ENCODE assay signal across 8 worm cellular contexts in genomic region chrV:14423268-14423667, ce11.
TF ChIP-seq lines count a peak whose summit lies in the region.

TSS of gene rpoa-12 (minus strand) at chrV:14423304.

TF ChIP-seq in whole organism, L1 larva, 84 proteins besides CTCF, POLR2A, EP300 and RAD21 (continues in another document):
- TF ChIP-seq nhr-77 (tag; optimal IDR thresholded peaks at IDR 0.05; lab: Kevin White, UChicago) (no peak), zip-4 (GFP tag; optimal IDR thresholded peaks at IDR 0.05; lab: Kevin White, UChicago) (no peak), blmp-1 (tag; optimal IDR thresholded peaks at IDR 0.05; lab: Kevin White, UChicago) (no peak), ceh-88 (GFP tag; IDR thresholded peaks at IDR 0.05; lab: Robert Waterston, UW) (no peak), grh-1 (GFP tag; IDR thresholded peaks at IDR 0.05; lab: Robert Waterston, UW) (no peak), unc-62 (GFP tag; optimal IDR thresholded peaks at IDR 0.05; lab: Kevin White, UChicago) (no peak), lir-3 (tag; optimal IDR thresholded peaks at IDR 0.05; lab: Kevin White, UChicago; ENCODE audit: poor library complexity) (peak; percentile 68), ceh-63 (GFP tag; optimal IDR thresholded peaks at IDR 0.05; lab: Kevin White, UChicago) (no peak), lin-35 (GFP tag; optimal IDR thresholded peaks at IDR 0.05; lab: Kevin White, UChicago) (peak; percentile 27 to 76), unc-30 (tag; optimal IDR thresholded peaks at IDR 0.05; lab: Kevin White, UChicago) (no peak), tbx-2 (tag; optimal IDR thresholded peaks at IDR 0.05; lab: Kevin White, UChicago) (peak; percentile 44), fos-1 (tag; optimal IDR thresholded peaks at IDR 0.05; lab: Kevin White, UChicago) (no peak)

TF ChIP-seq in whole organism, L2 larva, 48 proteins besides CTCF, POLR2A, EP300 and RAD21 (continues in another document):
- TF ChIP-seq sma-3 (GFP tag; optimal IDR thresholded peaks at IDR 0.05; lab: Kevin White, UChicago) (peak; percentile 30), F13H6.1 (tag; optimal IDR thresholded peaks at IDR 0.05; lab: Kevin White, UChicago) (peak; percentile 5), mdl-1 (tag; optimal IDR thresholded peaks at IDR 0.05; lab: Kevin White, UChicago) (no peak), sem-4 (tag; optimal IDR thresholded peaks at IDR 0.05; lab: Kevin White, UChicago) (no peak), nhr-23 (tag; optimal IDR thresholded peaks at IDR 0.05; lab: Kevin White, UChicago) (no peak), mbf-1 (tag; optimal IDR thresholded peaks at IDR 0.05; lab: Kevin White, UChicago) (no peak), nhr-6 (tag; optimal IDR thresholded peaks at IDR 0.05; lab: Kevin White, UChicago) (no peak), unc-39 (tag; optimal IDR thresholded peaks at IDR 0.05; lab: Kevin White, UChicago) (no peak), nhr-25 (tag; optimal IDR thresholded peaks at IDR 0.05; lab: Kevin White, UChicago) (no peak), lin-11 (tag; optimal IDR thresholded peaks at IDR 0.05; lab: Kevin White, UChicago) (no peak), ztf-4 (tag; optimal IDR thresholded peaks at IDR 0.05; lab: Kevin White, UChicago) (no peak), crh-2 (tag; optimal IDR thresholded peaks at IDR 0.05; lab: Kevin White, UChicago) (peak; percentile 40)

TF ChIP-seq in whole organism, L3 larva, 47 proteins besides CTCF, POLR2A, EP300 and RAD21 (continues in another document):
- TF ChIP-seq nfya-1 (tag; optimal IDR thresholded peaks at IDR 0.05; lab: Kevin White, UChicago; ENCODE audit: insufficient read depth) (peak; percentile 46), ama-1 (optimal IDR thresholded peaks at IDR 0.05; lab: Kevin White, UChicago) (no peak), lin-15B (tag; optimal IDR thresholded peaks at IDR 0.05; lab: Kevin White, UChicago) (peak; percentile 64), nhr-25 (tag; optimal IDR thresholded peaks at IDR 0.05; lab: Kevin White, UChicago) (peak; percentile 68), mml-1 (tag; optimal IDR thresholded peaks at IDR 0.05; lab: Kevin White, UChicago) (no peak), pha-4 (tag; optimal IDR thresholded peaks at IDR 0.05; lab: Kevin White, UChicago) (peak; percentile 52), nhr-43 (tag; optimal IDR thresholded peaks at IDR 0.05; lab: Kevin White, UChicago; ENCODE audit: poor library complexity, severe bottlenecking) (peak; percentile 19), nhr-23 (tag; optimal IDR thresholded peaks at IDR 0.05; lab: Kevin White, UChicago) (peak; percentile 51), skn-1 (tag; optimal IDR thresholded peaks at IDR 0.05; lab: Kevin White, UChicago) (peak; percentile 98), pqm-1 (tag; optimal IDR thresholded peaks at IDR 0.05; lab: Kevin White, UChicago) (no peak), nhr-237 (tag; optimal IDR thresholded peaks at IDR 0.05; lab: Kevin White, UChicago) (no peak)

TF ChIP-seq in whole organism, L4 larva, 104 proteins besides CTCF, POLR2A, EP300 and RAD21 (continues in another document):
- TF ChIP-seq hif-1 (tag; optimal IDR thresholded peaks at IDR 0.05; lab: Kevin White, UChicago) (peak in 1 of 2 experiments; percentile 74), unc-130 (GFP tag; optimal IDR thresholded peaks at IDR 0.05; lab: Kevin White, UChicago) (peak; percentile 47), tra-1 (GFP tag; IDR thresholded peaks at IDR 0.05; lab: Robert Waterston, UW) (no peak), daf-8 (GFP tag; IDR thresholded peaks at IDR 0.05; lab: Robert Waterston, UW) (no peak), cey-2 (tag; optimal IDR thresholded peaks at IDR 0.05; lab: Kevin White, UChicago; ENCODE audit: borderline replicate concordance, insufficient read depth) (no peak), nhr-6 (tag; optimal IDR thresholded peaks at IDR 0.05; lab: Kevin White, UChicago) (peak; percentile 64), mes-2 (tag; optimal IDR thresholded peaks at IDR 0.05; lab: Kevin White, UChicago; ENCODE audit: poor library complexity, severe bottlenecking) (peak; percentile 77), daf-16 (GFP tag; optimal IDR thresholded peaks at IDR 0.05; lab: Kevin White, UChicago) (no peak), daf-16 (tag; optimal IDR thresholded peaks at IDR 0.05; lab: Kevin White, UChicago) (peak; percentile 17), F37D6.2 (tag; optimal IDR thresholded peaks at IDR 0.05; lab: Kevin White, UChicago) (peak; percentile 23), dpl-1 (GFP tag; optimal IDR thresholded peaks at IDR 0.05; lab: Kevin White, UChicago) (peak; percentile 28)

TF ChIP-seq in whole organism, early embryonic, 17 proteins besides CTCF, POLR2A, EP300 and RAD21:
- TF ChIP-seq aly-1 (tag; optimal IDR thresholded peaks at IDR 0.05; lab: Kevin White, UChicago) = no peak
- peak; percentile 59; the same call in 1 of the 2 replicates for TF ChIP-seq tbx-37 (GFP tag; conservative IDR thresholded peaks at IDR 0.05; lab: Robert Waterston, UW)
- TF ChIP-seq B0310.2 (tag; optimal IDR thresholded peaks at IDR 0.05; lab: Kevin White, UChicago) = no peak
- TF ChIP-seq flt-1 (GFP tag; IDR thresholded peaks at IDR 0.05; lab: Robert Waterston, UW) = no peak
- no peak for TF ChIP-seq sea-1 (GFP tag; conservative IDR thresholded peaks at IDR 0.05; lab: Robert Waterston, UW)
- TF ChIP-seq scrt-1 (GFP tag; IDR thresholded peaks at IDR 0.05; lab: Robert Waterston, UW) = no peak
- TF ChIP-seq ceh-13 (GFP tag; optimal IDR thresholded peaks at IDR 0.05; lab: Kevin White, UChicago) = no peak

TF ChIP-seq in whole organism, late embryonic, 69 proteins besides CTCF, POLR2A, EP300 and RAD21 (continues in another document):
- TF ChIP-seq ref-2 (tag; optimal IDR thresholded peaks at IDR 0.05; lab: Kevin White, UChicago) = peak; percentile 50
- no peak for TF ChIP-seq nhr-11 (tag; optimal IDR thresholded peaks at IDR 0.05; lab: Kevin White, UChicago)
- no peak for TF ChIP-seq hlh-15 (tag; optimal IDR thresholded peaks at IDR 0.05; lab: Kevin White, UChicago)
- peak; percentile 19 for TF ChIP-seq rnt-1 (tag; optimal IDR thresholded peaks at IDR 0.05; lab: Kevin White, UChicago)
- no peak for TF ChIP-seq hlh-13 (GFP tag; optimal IDR thresholded peaks at IDR 0.05; lab: Kevin White, UChicago)
- peak; percentile 22 for TF ChIP-seq ceh-14 (tag; optimal IDR thresholded peaks at IDR 0.05; lab: Kevin White, UChicago)
- no peak for TF ChIP-seq ceh-6 (GFP tag; optimal IDR thresholded peaks at IDR 0.05; lab: Kevin White, UChicago)
- no peak for TF ChIP-seq ztf-16 (tag; optimal IDR thresholded peaks at IDR 0.05; lab: Kevin White, UChicago)
- TF ChIP-seq tbx-7 (tag; optimal IDR thresholded peaks at IDR 0.05; lab: Kevin White, UChicago) = peak; percentile 69
- peak; percentile 66 for TF ChIP-seq C08G9.2 (tag; optimal IDR thresholded peaks at IDR 0.05; lab: Kevin White, UChicago)
- peak; percentile 15 for TF ChIP-seq fax-1 (tag; optimal IDR thresholded peaks at IDR 0.05; lab: Kevin White, UChicago)
- TF ChIP-seq ceh-2 (tag; optimal IDR thresholded peaks at IDR 0.05; lab: Kevin White, UChicago) = peak; percentile 62
- TF ChIP-seq K02D7.2 (tag; optimal IDR thresholded peaks at IDR 0.05; lab: Kevin White, UChicago) = no peak
- TF ChIP-seq ceh-45 (GFP tag; IDR thresholded peaks at IDR 0.05; lab: Robert Waterston, UW) = no peak
- TF ChIP-seq pag-3 (tag; optimal IDR thresholded peaks at IDR 0.05; lab: Kevin White, UChicago; ENCODE audit: borderline replicate concordance) = no peak

TF ChIP-seq in whole organism, mixed stage, embryonic, 35 proteins besides CTCF, POLR2A, EP300 and RAD21:
- TF ChIP-seq nhr-237 (tag; optimal IDR thresholded peaks at IDR 0.05; lab: Kevin White, UChicago) (peak; percentile 16), hlh-1 (tag; optimal IDR thresholded peaks at IDR 0.05; lab: Kevin White, UChicago) (no peak), drap-1 (GFP tag; optimal IDR thresholded peaks at IDR 0.05; lab: Kevin White, UChicago) (peak; percentile 69), flh-1 (GFP tag; optimal IDR thresholded peaks at IDR 0.05; lab: Kevin White, UChicago) (no peak), ces-1 (GFP tag; optimal IDR thresholded peaks at IDR 0.05; lab: Kevin White, UChicago) (peak; percentile 41), unc-120 (tag; optimal IDR thresholded peaks at IDR 0.05; lab: Kevin White, UChicago; ENCODE audit: poor library complexity, severe bottlenecking) (no peak), mep-1 (tag; optimal IDR thresholded peaks at IDR 0.05; lab: Kevin White, UChicago) (peak; percentile 21)

TF ChIP-seq in whole organism, young adult, 124 proteins besides CTCF, POLR2A, EP300 and RAD21 (continues in another document):
- TF ChIP-seq lsy-27 (tag; optimal IDR thresholded peaks at IDR 0.05; lab: Kevin White, UChicago; ENCODE audit: borderline replicate concordance, insufficient read depth) = no peak
- no peak for TF ChIP-seq Y53G8AR.9 (GFP tag; conservative IDR thresholded peaks at IDR 0.05; lab: Robert Waterston, UW)
- TF ChIP-seq unc-130 (GFP tag; optimal IDR thresholded peaks at IDR 0.05; lab: Kevin White, UChicago) = peak; percentile 8
- TF ChIP-seq die-1 (tag; optimal IDR thresholded peaks at IDR 0.05; lab: Kevin White, UChicago) = no peak
- TF ChIP-seq Y79H2A.3 (GFP tag; conservative IDR thresholded peaks at IDR 0.05; lab: Robert Waterston, UW) = no peak
- no peak for TF ChIP-seq sdz-38 (tag; optimal IDR thresholded peaks at IDR 0.05; lab: Kevin White, UChicago)
- TF ChIP-seq F10E7.11 (tag; optimal IDR thresholded peaks at IDR 0.05; lab: Kevin White, UChicago) = no peak
- TF ChIP-seq sea-2 (GFP tag; IDR thresholded peaks at IDR 0.05; lab: Robert Waterston, UW) = no peak
- no peak for TF ChIP-seq lsl-1 (GFP tag; optimal IDR thresholded peaks at IDR 0.05; lab: Kevin White, UChicago)
- TF ChIP-seq ztf-18 (tag; optimal IDR thresholded peaks at IDR 0.05; lab: Kevin White, UChicago) = peak; percentile 5
- no peak for TF ChIP-seq attf-3 (GFP tag; conservative IDR thresholded peaks at IDR 0.05; lab: Robert Waterston, UW)
- peak; percentile 88 for TF ChIP-seq ceh-100 (GFP tag; IDR thresholded peaks at IDR 0.05; lab: Robert Waterston, UW)
- no peak for TF ChIP-seq madf-6 (GFP tag; IDR thresholded peaks at IDR 0.05; lab: Robert Waterston, UW)
- TF ChIP-seq atf-7 (tag; optimal IDR thresholded peaks at IDR 0.05; lab: Kevin White, UChicago) = no peak
- no peak for TF ChIP-seq ceh-79 (tag; optimal IDR thresholded peaks at IDR 0.05; lab: Kevin White, UChicago)
- TF ChIP-seq K12H6.12 (tag; optimal IDR thresholded peaks at IDR 0.05; lab: Kevin White, UChicago) = peak; percentile 17
- no peak for TF ChIP-seq snpc-1.3 (tag; optimal IDR thresholded peaks at IDR 0.05; lab: Kevin White, UChicago; ENCODE audit: insufficient read depth)
- no peak for TF ChIP-seq nhr-179 (tag; optimal IDR thresholded peaks at IDR 0.05; lab: Kevin White, UChicago)
- TF ChIP-seq F57A8.1 (GFP tag; optimal IDR thresholded peaks at IDR 0.05; lab: Kevin White, UChicago) = no peak
- 0 out of 2 replicates have a peak, but pooled peaks have one; percentile 23 for TF ChIP-seq ztf-25 (GFP tag; IDR thresholded peaks at IDR 0.05; lab: Robert Waterston, UW)
- peak; percentile 42; the same call in 1 of the 2 replicates for TF ChIP-seq mcd-1 (GFP tag; IDR thresholded peaks at IDR 0.05; lab: Robert Waterston, UW)
- TF ChIP-seq Y53F4B.3 (GFP tag; IDR thresholded peaks at IDR 0.05; lab: Robert Waterston, UW) = no peak
- no peak for TF ChIP-seq snpc-4 (GFP tag; optimal IDR thresholded peaks at IDR 0.05; lab: Kevin White, UChicago)
- TF ChIP-seq snpc-4 (tag; optimal IDR thresholded peaks at IDR 0.05; lab: Kevin White, UChicago) = peak in 1 of 4 experiments; percentile 42
